Fruit fly (Drosophila melanogaster) whole organism, wandering third instar larva: ENCODE measurements around the gene Set8.

Experiments
- Abd-B ChIP-seq: fragments of >200 bp; optimal IDR thresholded peaks from 2 replicates; lab custom pipeline; 2017; ENCODE audit warnings: missing biosample characterization, missing genetic modification characterization
- CG32264 ChIP-seq: fragments of 200-800 bp; sonication (Bioruptor generic); optimal IDR thresholded peaks from 2 replicates; lab custom pipeline; 2016; ENCODE audit warnings: missing biosample characterization, missing genetic modification characterization
- Dfd ChIP-seq: fragments of >200 bp; optimal IDR thresholded peaks from 2 replicates; lab custom pipeline; 2017; ENCODE audit warnings: missing biosample characterization, missing genetic modification characterization
- pan ChIP-seq: fragments of >200 bp; optimal IDR thresholded peaks from 2 replicates; lab custom pipeline; 2017

dm6 chr3R:14330654-14331053, 14.8 kb downstream of the Set8 start:
- TF ChIP-seq Abd-B (GFP tag; lab: Kevin White, UChicago) = no peak
- no peak for TF ChIP-seq pan (lab: Kevin White, UChicago)
- no peak for TF ChIP-seq Dfd (GFP tag; lab: Kevin White, UChicago)
- no peak for TF ChIP-seq CG32264 (GFP tag; lab: Kevin White, UChicago)
